Worm (Caenorhabditis elegans) whole organism, L2 larva: Measurements from ENCODE around the gene M7.8.

ENCODE experiments used
- C34F6.9 ChIP-seq: fragments of 150-350 bp; optimal IDR thresholded peaks from 2 replicates; lab custom pipeline; 2014; ENCODE audit warnings: missing biosample characterization, missing genetic modification characterization
- F13H6.1 ChIP-seq: sonication (generic microtip); optimal IDR thresholded peaks from 2 replicates; lab custom pipeline; 2016; ENCODE audit warnings: missing genetic modification characterization, missing compliant biosample characterization
- R02D3.7 ChIP-seq: fragments of 150-350 bp; optimal IDR thresholded peaks from 2 replicates; lab custom pipeline; 2014; ENCODE audit warnings: missing biosample characterization, missing genetic modification characterization
- ZK546.5 ChIP-seq: sonication (generic microtip); optimal IDR thresholded peaks from 2 replicates; lab custom pipeline; 2017; ENCODE audit warnings: missing biosample characterization, missing genetic modification characterization
- alr-1 ChIP-seq: fragments of 150-350 bp; optimal IDR thresholded peaks from 2 replicates; lab custom pipeline; 2014; ENCODE audit warnings: missing biosample characterization, missing genetic modification characterization
- aly-2 ChIP-seq: fragments of 150-350 bp; optimal IDR thresholded peaks from 2 replicates; lab custom pipeline; 2014; ENCODE audit warnings: missing biosample characterization, missing genetic modification characterization
- ama-1 ChIP-seq: fragments of 150-350 bp; optimal IDR thresholded peaks from 2 replicates; lab custom pipeline; 2018; ENCODE audit warnings: inconsistent platforms
- blmp-1 ChIP-seq: sonication (generic microtip); optimal IDR thresholded peaks from 2 replicates; lab custom pipeline; 2017; ENCODE audit warnings: missing genetic modification characterization, mild to moderate bottlenecking, missing compliant biosample characterization, antibody characterized with exemption, moderate library complexity; ENCODE audit not compliant: insufficient read depth
- ceh-82 ChIP-seq: fragments of 150-350 bp; optimal IDR thresholded peaks from 2 replicates; lab custom pipeline; 2014; ENCODE audit warnings: missing biosample characterization, missing genetic modification characterization
- crh-2 ChIP-seq: sonication (generic microtip); optimal IDR thresholded peaks from 2 replicates; lab custom pipeline; 2017; ENCODE audit warnings: missing biosample characterization, missing genetic modification characterization
- fos-1 ChIP-seq: fragments of 150-350 bp; optimal IDR thresholded peaks from 2 replicates; lab custom pipeline; 2014; ENCODE audit warnings: missing biosample characterization, missing genetic modification characterization
- lin-11 ChIP-seq: fragments of 150-350 bp; sonication (generic microtip); optimal IDR thresholded peaks from 2 replicates; lab custom pipeline; 2014; ENCODE audit warnings: missing biosample characterization, missing genetic modification characterization, inconsistent platforms, mixed read lengths
- lin-13 ChIP-seq: fragments of 150-350 bp; optimal IDR thresholded peaks from 2 replicates; lab custom pipeline; 2014; ENCODE audit warnings: missing biosample characterization, missing genetic modification reagents, missing genetic modification characterization
- lin-39 ChIP-seq: fragments of 150-350 bp; optimal IDR thresholded peaks from 2 replicates; lab custom pipeline; 2014; ENCODE audit warnings: missing biosample characterization, missing genetic modification reagents, missing genetic modification characterization
- lsy-2 ChIP-seq, 2 experiments: fragments of 150-350 bp in 1 of 2; sonication (generic microtip) in 1 of 2; optimal IDR thresholded peaks; 2 replicates each; lab custom pipeline; 2014 to 2017; ENCODE audit warnings: missing biosample characterization in 2 of 2, missing genetic modification characterization in 2 of 2
- mab-5 ChIP-seq: fragments of 150-350 bp; optimal IDR thresholded peaks from 2 replicates; lab custom pipeline; 2014; ENCODE audit warnings: missing biosample characterization, missing genetic modification characterization
- mbf-1 ChIP-seq: sonication (generic microtip); optimal IDR thresholded peaks from 2 replicates; lab custom pipeline; 2017; ENCODE audit warnings: missing biosample characterization, missing genetic modification characterization
- nhr-11 ChIP-seq: fragments of 150-350 bp; optimal IDR thresholded peaks from 2 replicates; lab custom pipeline; 2014; ENCODE audit warnings: missing biosample characterization, missing genetic modification characterization
- nhr-12 ChIP-seq: fragments of 150-350 bp; optimal IDR thresholded peaks from 2 replicates; lab custom pipeline; 2014; ENCODE audit warnings: missing biosample characterization, missing genetic modification characterization
- nhr-25 ChIP-seq: fragments of 150-350 bp; sonication (generic microtip); optimal IDR thresholded peaks from 3 replicates; lab custom pipeline; 2014; ENCODE audit warnings: missing biosample characterization, missing genetic modification characterization
- nhr-6 ChIP-seq: fragments of 150-350 bp; optimal IDR thresholded peaks from 2 replicates; lab custom pipeline; 2014; ENCODE audit warnings: missing biosample characterization, missing genetic modification characterization
- nhr-77 ChIP-seq: fragments of 150-350 bp; optimal IDR thresholded peaks from 2 replicates; lab custom pipeline; 2014; ENCODE audit warnings: missing biosample characterization, missing genetic modification characterization
- skn-1 ChIP-seq: sonication (generic microtip); optimal IDR thresholded peaks from 2 replicates; lab custom pipeline; 2017; ENCODE audit warnings: missing biosample characterization, missing genetic modification characterization
- sma-3 ChIP-seq: sonication (generic microtip); optimal IDR thresholded peaks from 2 replicates; lab custom pipeline; 2016; ENCODE audit warnings: missing genetic modification reagents, missing genetic modification characterization, missing compliant biosample characterization
- snpc-4 ChIP-seq: fragments of 150-350 bp; optimal IDR thresholded peaks from 2 replicates; lab custom pipeline; 2014; ENCODE audit warnings: missing biosample characterization, missing genetic modification characterization
- unc-39 ChIP-seq: fragments of 150-350 bp; optimal IDR thresholded peaks from 2 replicates; lab custom pipeline; 2014; ENCODE audit warnings: missing biosample characterization, missing genetic modification characterization
- unc-55 ChIP-seq: fragments of 150-350 bp; sonication (generic microtip); optimal IDR thresholded peaks from 3 replicates; lab custom pipeline; 2014; ENCODE audit warnings: missing biosample characterization, missing genetic modification reagents, missing genetic modification characterization
- ztf-1 ChIP-seq: fragments of 200-800 bp; sonication (Bioruptor generic); conservative IDR thresholded peaks from 2 replicates; pipeline ENCODE4 v1.3.6; 2022; ENCODE audit warnings: missing genetic modification characterization, missing compliant biosample characterization
- ztf-11 ChIP-seq: sonication (generic microtip); optimal IDR thresholded peaks from 2 replicates; lab custom pipeline; 2017; ENCODE audit warnings: missing biosample characterization, missing genetic modification characterization
- ztf-4 ChIP-seq: fragments of 150-350 bp; optimal IDR thresholded peaks from 2 replicates; lab custom pipeline; 2014; ENCODE audit warnings: missing biosample characterization, missing genetic modification characterization

The M7.8 gene

ce11 chrIV:11063962-11064361 is 30.9 kb downstream of the M7.8 start, which contains the start of gene ttr-16 (continued):
- TF ChIP-seq ztf-11 (tag; lab: Kevin White, UChicago) (no peak), R02D3.7 (tag; lab: Kevin White, UChicago) (no peak), lin-11 (tag; lab: Kevin White, UChicago) (no peak), lin-39 (tag; lab: Kevin White, UChicago) (no peak), mab-5 (no peak), blmp-1 (tag; lab: Kevin White, UChicago) (no peak), ama-1 (lab: Kevin White, UChicago) (peak; percentile 86)

- peak in 1 of 2 experiments; percentile 58 for TF ChIP-seq lsy-2 (tag; optimal IDR thresholded peaks at IDR 0.05; lab: Kevin White, UChicago)
- no peak for TF ChIP-seq nhr-25
- TF ChIP-seq, all 48 proteins: peak for 1
These were observed 31.8 kb downstream of the M7.8 start for ce11 chrIV:11062984-11063613.

ce11 chrIV:11053652-11054317 is 41.1 kb downstream of the M7.8 start, which contains the start of the genes F36H1.12 and lin-3:
TSS of gene F36H1.12 (minus strand) at chrIV:11053702.
TSS of gene lin-3 (plus strand) at chrIV:11054308.
- TF ChIP-seq F13H6.1 (tag; lab: Kevin White, UChicago): no peak
- TF ChIP-seq lin-13 (GFP tag; lab: Kevin White, UChicago): no peak
- no peak for TF ChIP-seq nhr-11

- TF ChIP-seq nhr-6 (tag; lab: Kevin White, UChicago) (no peak), ztf-1 (no peak), unc-55 (GFP tag; lab: Kevin White, UChicago) (no peak), alr-1 (no peak), C34F6.9 (tag; lab: Kevin White, UChicago) (no peak), nhr-77 (no peak), blmp-1 (tag; lab: Kevin White, UChicago) (no peak), lin-13 (GFP tag; lab: Kevin White, UChicago) (no peak), unc-39 (tag; lab: Kevin White, UChicago) (no peak), snpc-4 (tag; lab: Kevin White, UChicago) (no peak), ZK546.5 (tag; lab: Kevin White, UChicago) (no peak), lin-39 (tag; lab: Kevin White, UChicago) (no peak), skn-1 (tag; lab: Kevin White, UChicago) (no peak), mbf-1 (tag; lab: Kevin White, UChicago) (no peak), aly-2 (tag; lab: Kevin White, UChicago) (no peak), lin-11 (tag; lab: Kevin White, UChicago) (no peak), F13H6.1 (tag; lab: Kevin White, UChicago) (no peak)
These were observed 42.9 kb downstream of the M7.8 start for ce11 chrIV:11051963-11052362.

ce11 chrIV:11049806-11050205 is 45.1 kb downstream of the M7.8 start, which contains the start of gene F36H1.3:
TSS of gene F36H1.3 (plus strand) at chrIV:11050128.
- TF ChIP-seq nhr-12 (tag; lab: Kevin White, UChicago) (no peak), C34F6.9 (tag; lab: Kevin White, UChicago) (no peak), ceh-82 (tag; lab: Kevin White, UChicago) (no peak), skn-1 (tag; lab: Kevin White, UChicago) (no peak), mab-5 (no peak), unc-39 (tag; lab: Kevin White, UChicago) (no peak)

- no peak for TF ChIP-seq fos-1 (tag; lab: Kevin White, UChicago)
- TF ChIP-seq, all 48 proteins: peak for 0
These were observed 46.0 kb downstream of the M7.8 start, which contains the start of gene F36H1.11 for ce11 chrIV:11048871-11049270. TSS of gene F36H1.11 (plus strand) at chrIV:11049171.

- TF ChIP-seq aly-2 (tag; lab: Kevin White, UChicago): no peak
- TF ChIP-seq ceh-82 (tag; lab: Kevin White, UChicago): no peak
- no peak for TF ChIP-seq ztf-11 (tag; lab: Kevin White, UChicago)
- no peak for TF ChIP-seq R02D3.7 (tag; lab: Kevin White, UChicago)
- TF ChIP-seq crh-2: no peak
- no peak for TF ChIP-seq snpc-4 (tag; lab: Kevin White, UChicago)
- no peak for TF ChIP-seq ztf-4 (tag; lab: Kevin White, UChicago)
- TF ChIP-seq nhr-77: no peak
- TF ChIP-seq sma-3 (GFP tag; lab: Kevin White, UChicago): no peak
These were observed 50.5 kb downstream of the M7.8 start for ce11 chrIV:11044377-11044776.
